Worm (Caenorhabditis elegans): ENCODE data around the gene ddx-15.
A peak's percentile ranks its signal among the peaks of the same experiment; 100 is the strongest.

Gene ddx-15

DNA sequence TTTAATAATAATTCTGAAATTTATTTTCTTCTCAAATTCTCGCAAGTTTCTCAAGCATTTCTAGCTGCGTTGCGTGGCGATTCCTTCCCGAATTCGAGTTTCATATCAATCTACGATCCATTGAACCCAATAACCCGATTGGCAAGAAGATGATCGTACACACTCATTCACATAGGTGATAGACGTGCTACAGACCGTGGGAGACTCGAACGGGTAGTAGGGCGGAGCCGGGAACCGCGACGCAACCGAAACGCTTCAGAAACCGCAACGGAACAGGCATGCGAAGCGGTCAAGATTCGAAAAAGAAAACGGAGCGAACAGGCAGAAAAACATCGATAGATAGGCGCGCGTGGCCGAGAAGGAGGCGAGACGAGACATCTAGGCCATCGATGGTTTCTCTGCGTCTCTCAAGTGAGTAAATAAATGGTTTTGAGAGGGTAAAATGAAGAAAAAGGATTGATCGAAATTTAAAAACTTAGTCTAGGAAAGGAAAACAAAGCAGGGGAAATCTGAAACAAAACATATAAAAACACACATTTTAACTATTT is 12.0 kb upstream of the ddx-15 start, which contains the start of gene madf-11:
Gene madf-11 (minus strand): TSS at position 51 of the 548 bp plus-strand sequence.
- TF ChIP-seq ztf-23 (GFP tag; IDR thresholded peaks at IDR 0.05) (peak; percentile 45; the same call in 1 of the 2 replicates), tab-1 (GFP tag; IDR thresholded peaks at IDR 0.05) (no peak), T22C8.4 (GFP tag; IDR thresholded peaks at IDR 0.05) (no peak), cog-1 (tag; optimal IDR thresholded peaks at IDR 0.05) (peak; percentile 35), med-1 (GFP tag; optimal IDR thresholded peaks at IDR 0.05; ENCODE audit: insufficient read depth) (no peak), ref-1 (GFP tag; conservative IDR thresholded peaks at IDR 0.05) (no peak), klf-2 (GFP tag; conservative IDR thresholded peaks at IDR 0.05) (no peak), ztf-29 (GFP tag; IDR thresholded peaks at IDR 0.05) (0 out of 2 replicates have a peak, but pooled peaks have one; percentile 10), flt-1 (GFP tag; IDR thresholded peaks at IDR 0.05) (peak; percentile 56)

DNA sequence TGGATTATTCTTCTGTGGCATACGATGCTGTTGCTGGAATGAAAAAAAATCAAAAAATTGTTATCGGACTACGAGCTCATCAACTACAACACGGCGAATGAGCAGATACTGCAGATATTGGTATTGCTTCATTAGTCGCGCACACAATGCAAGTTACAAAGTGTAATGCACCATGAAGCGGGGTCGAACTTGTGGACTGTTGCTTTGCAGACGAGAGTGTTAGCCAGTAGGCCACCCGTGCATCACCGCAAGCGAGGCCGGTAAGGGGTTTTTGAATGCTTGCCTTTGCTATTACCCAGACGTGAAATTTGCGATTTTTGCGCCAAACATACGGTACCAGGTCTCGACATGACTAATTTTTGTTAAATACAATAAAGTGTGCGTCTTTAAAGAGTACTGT is 10.5 kb upstream of the ddx-15 start:
- TF ChIP-seq T22C8.4 (GFP tag; IDR thresholded peaks at IDR 0.05) (peak; percentile 89), med-1 (GFP tag; optimal IDR thresholded peaks at IDR 0.05; ENCODE audit: insufficient read depth) (peak; percentile 87), ztf-23 (GFP tag; IDR thresholded peaks at IDR 0.05) (peak; percentile 95), klf-2 (GFP tag; conservative IDR thresholded peaks at IDR 0.05) (peak; percentile 85), ref-1 (GFP tag; conservative IDR thresholded peaks at IDR 0.05) (peak; percentile 94), tab-1 (GFP tag; IDR thresholded peaks at IDR 0.05) (peak; percentile 97), flt-1 (GFP tag; IDR thresholded peaks at IDR 0.05) (peak; percentile 98), ztf-29 (GFP tag; IDR thresholded peaks at IDR 0.05) (peak; percentile 97), cog-1 (tag; optimal IDR thresholded peaks at IDR 0.05) (peak; percentile 89)

DNA sequence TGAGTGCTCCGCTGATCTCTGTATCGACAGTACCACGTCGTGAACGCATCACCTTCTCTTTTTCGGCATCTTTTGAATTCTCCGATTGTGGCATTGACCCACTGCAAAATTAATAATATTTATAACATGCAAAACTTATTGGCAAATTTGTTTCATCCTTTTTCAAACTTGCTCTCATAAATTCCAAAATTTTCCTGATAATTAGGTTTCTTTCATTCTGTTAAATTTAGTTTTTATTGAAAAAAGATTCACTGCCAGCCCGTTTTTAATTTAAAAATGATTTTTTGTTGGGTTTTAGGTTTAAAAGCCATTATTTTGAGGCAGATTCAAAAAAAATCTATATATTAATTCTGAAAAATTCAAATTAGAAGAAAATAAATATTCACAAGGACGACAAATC is 8.4 kb upstream of the ddx-15 start, which contains the start of gene wdr-37:
Gene wdr-37 (minus strand): TSS at position 101 of the 400 bp plus-strand sequence.
- no peak for TF ChIP-seq flt-1 (GFP tag; IDR thresholded peaks at IDR 0.05)
- no peak for TF ChIP-seq klf-2 (GFP tag; conservative IDR thresholded peaks at IDR 0.05)
- no peak for TF ChIP-seq ztf-29 (GFP tag; IDR thresholded peaks at IDR 0.05)
- no peak for TF ChIP-seq ztf-23 (GFP tag; IDR thresholded peaks at IDR 0.05)
- TF ChIP-seq T22C8.4 (GFP tag; IDR thresholded peaks at IDR 0.05): no peak
- TF ChIP-seq ref-1 (GFP tag; conservative IDR thresholded peaks at IDR 0.05): no peak
- TF ChIP-seq tab-1 (GFP tag; IDR thresholded peaks at IDR 0.05): no peak
- no peak for TF ChIP-seq med-1 (GFP tag; optimal IDR thresholded peaks at IDR 0.05; ENCODE audit: insufficient read depth)
- TF ChIP-seq cog-1 (tag; optimal IDR thresholded peaks at IDR 0.05): no peak

DNA sequence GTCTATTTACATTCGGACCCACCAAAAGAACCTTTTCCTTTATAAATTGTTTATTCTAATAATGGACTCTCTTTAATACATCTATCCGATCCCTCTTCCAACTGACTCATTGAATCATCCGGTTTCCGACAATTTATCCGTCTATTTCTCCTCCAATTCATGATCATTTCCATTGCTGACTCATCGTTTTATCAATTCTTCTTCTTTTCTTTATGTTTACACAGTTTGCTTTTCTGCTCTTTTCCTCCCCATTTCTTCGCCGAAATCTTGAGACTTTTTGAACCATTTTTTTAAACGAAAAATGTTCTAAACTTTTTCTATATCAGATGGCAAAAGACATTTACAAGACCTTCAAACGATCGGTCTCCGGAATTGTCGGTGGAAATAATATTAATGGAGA is 3.9 kb upstream of the ddx-15 start, which contains the start of gene ced-6:
Gene ced-6 (plus strand): TSS at position 327 of the 400 bp plus-strand sequence.
- TF ChIP-seq ztf-23 (GFP tag; IDR thresholded peaks at IDR 0.05) (no peak), flt-1 (GFP tag; IDR thresholded peaks at IDR 0.05) (no peak), ztf-29 (GFP tag; IDR thresholded peaks at IDR 0.05) (no peak), tab-1 (GFP tag; IDR thresholded peaks at IDR 0.05) (no peak), T22C8.4 (GFP tag; IDR thresholded peaks at IDR 0.05) (no peak), cog-1 (tag; optimal IDR thresholded peaks at IDR 0.05) (no peak), ref-1 (GFP tag; conservative IDR thresholded peaks at IDR 0.05) (no peak), med-1 (GFP tag; optimal IDR thresholded peaks at IDR 0.05; ENCODE audit: insufficient read depth) (no peak)

DNA sequence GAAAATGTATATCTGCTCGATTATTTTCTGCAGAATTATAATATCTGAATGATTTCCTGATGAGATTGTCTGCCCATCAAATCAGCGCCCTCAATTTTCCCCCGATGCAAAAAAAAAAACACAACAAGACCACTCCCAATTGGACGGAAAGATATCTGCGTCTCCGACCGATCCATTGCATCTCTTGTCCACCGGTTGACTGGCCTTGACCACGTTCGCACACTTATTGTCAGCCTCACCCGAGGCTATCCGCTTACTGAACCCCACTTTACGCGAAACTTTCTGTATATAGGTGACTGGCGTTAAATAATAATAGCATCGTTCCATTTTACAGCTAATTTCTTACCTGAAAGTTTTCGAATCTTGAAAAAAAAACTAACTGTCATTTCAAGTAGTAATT is 2.8 kb upstream of the ddx-15 start:
- TF ChIP-seq flt-1 (GFP tag; IDR thresholded peaks at IDR 0.05): no peak
- no peak for TF ChIP-seq med-1 (GFP tag; optimal IDR thresholded peaks at IDR 0.05; ENCODE audit: insufficient read depth)
- no peak for TF ChIP-seq T22C8.4 (GFP tag; IDR thresholded peaks at IDR 0.05)
- no peak for TF ChIP-seq tab-1 (GFP tag; IDR thresholded peaks at IDR 0.05)
- TF ChIP-seq cog-1 (tag; optimal IDR thresholded peaks at IDR 0.05): no peak
- no peak for TF ChIP-seq ref-1 (GFP tag; conservative IDR thresholded peaks at IDR 0.05)
- TF ChIP-seq ztf-29 (GFP tag; IDR thresholded peaks at IDR 0.05): no peak
- TF ChIP-seq klf-2 (GFP tag; conservative IDR thresholded peaks at IDR 0.05): no peak
- TF ChIP-seq ztf-23 (GFP tag; IDR thresholded peaks at IDR 0.05): no peak

DNA sequence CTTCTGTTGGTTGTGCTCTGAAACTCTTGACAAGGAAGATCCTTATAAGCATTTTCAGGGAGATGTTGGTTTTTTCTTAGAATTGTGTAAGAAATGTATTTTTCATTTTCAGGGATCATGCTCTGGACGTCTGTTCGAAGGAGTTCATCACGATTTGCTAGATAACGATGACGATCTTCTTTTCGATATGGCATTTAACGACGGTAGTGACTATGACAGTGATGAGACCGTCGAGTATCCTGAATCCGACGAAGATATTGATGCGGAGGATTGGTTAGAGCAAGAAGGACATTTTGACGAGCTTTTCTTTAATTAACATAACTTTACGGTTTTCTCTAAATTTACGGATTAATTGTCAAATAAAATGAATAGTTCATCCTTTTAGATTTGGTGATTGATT is 2.8 kb downstream of the ddx-15 start:
- no peak for TF ChIP-seq tab-1 (GFP tag; IDR thresholded peaks at IDR 0.05)
- TF ChIP-seq ref-1 (GFP tag; conservative IDR thresholded peaks at IDR 0.05): no peak
- TF ChIP-seq ztf-29 (GFP tag; IDR thresholded peaks at IDR 0.05): no peak
- TF ChIP-seq T22C8.4 (GFP tag; IDR thresholded peaks at IDR 0.05): no peak
- TF ChIP-seq cog-1 (tag; optimal IDR thresholded peaks at IDR 0.05): no peak
- no peak for TF ChIP-seq flt-1 (GFP tag; IDR thresholded peaks at IDR 0.05)
- TF ChIP-seq klf-2 (GFP tag; conservative IDR thresholded peaks at IDR 0.05): no peak
- TF ChIP-seq ztf-23 (GFP tag; IDR thresholded peaks at IDR 0.05): no peak
- TF ChIP-seq med-1 (GFP tag; optimal IDR thresholded peaks at IDR 0.05; ENCODE audit: insufficient read depth): no peak

DNA sequence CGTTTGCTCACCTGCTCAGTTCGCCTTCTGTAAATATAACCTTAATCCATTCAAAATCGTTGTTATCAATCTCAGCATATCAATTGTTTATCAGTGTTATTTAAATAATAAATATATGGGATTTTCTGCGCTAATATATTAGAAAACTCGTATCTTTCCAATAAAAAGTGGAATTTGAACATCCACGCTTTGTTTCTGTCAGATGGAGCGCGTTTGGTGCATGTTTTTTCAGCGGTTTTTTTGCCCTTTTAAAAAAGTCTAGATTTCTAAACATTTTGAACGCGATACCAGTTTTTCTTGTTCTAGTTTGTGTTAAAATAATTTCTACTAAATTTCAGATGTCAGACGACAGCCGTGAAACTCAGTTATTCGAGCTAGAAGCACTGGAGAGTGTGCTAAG is 4.6 kb downstream of the ddx-15 start, which contains the start of gene F56D2.2:
Gene F56D2.2 (plus strand): TSS at position 339 of the 400 bp plus-strand sequence.
- TF ChIP-seq T22C8.4 (GFP tag; IDR thresholded peaks at IDR 0.05) (no peak), flt-1 (GFP tag; IDR thresholded peaks at IDR 0.05) (0 out of 2 replicates have a peak, but pooled peaks have one; percentile 44)

DNA sequence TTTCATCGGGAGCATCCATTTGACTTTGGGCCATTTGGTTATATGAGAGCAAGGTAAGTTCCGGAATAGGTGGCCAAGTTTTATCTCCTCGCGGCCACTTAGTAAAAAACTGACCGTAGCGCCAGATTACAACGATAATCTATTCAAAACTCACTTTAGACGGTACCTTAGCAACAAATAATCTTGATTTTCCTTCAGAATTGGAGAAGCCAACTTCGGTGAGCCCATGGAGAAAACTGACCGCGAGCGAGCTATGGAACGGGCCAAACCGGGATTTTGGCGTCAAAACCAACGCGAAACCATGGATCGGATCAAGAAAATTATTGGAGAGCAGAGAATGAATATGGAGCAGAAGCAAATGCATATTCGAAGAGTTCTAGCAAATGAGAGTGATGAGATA is 5.8 kb downstream of the ddx-15 start:
- TF ChIP-seq ztf-23 (GFP tag; IDR thresholded peaks at IDR 0.05): no peak
- no peak for TF ChIP-seq med-1 (GFP tag; optimal IDR thresholded peaks at IDR 0.05; ENCODE audit: insufficient read depth)
- TF ChIP-seq cog-1 (tag; optimal IDR thresholded peaks at IDR 0.05): no peak
- no peak for TF ChIP-seq flt-1 (GFP tag; IDR thresholded peaks at IDR 0.05)
- no peak for TF ChIP-seq T22C8.4 (GFP tag; IDR thresholded peaks at IDR 0.05)
- no peak for TF ChIP-seq ztf-29 (GFP tag; IDR thresholded peaks at IDR 0.05)
- TF ChIP-seq ref-1 (GFP tag; conservative IDR thresholded peaks at IDR 0.05): no peak
- no peak for TF ChIP-seq klf-2 (GFP tag; conservative IDR thresholded peaks at IDR 0.05)
- TF ChIP-seq tab-1 (GFP tag; IDR thresholded peaks at IDR 0.05): no peak

DNA sequence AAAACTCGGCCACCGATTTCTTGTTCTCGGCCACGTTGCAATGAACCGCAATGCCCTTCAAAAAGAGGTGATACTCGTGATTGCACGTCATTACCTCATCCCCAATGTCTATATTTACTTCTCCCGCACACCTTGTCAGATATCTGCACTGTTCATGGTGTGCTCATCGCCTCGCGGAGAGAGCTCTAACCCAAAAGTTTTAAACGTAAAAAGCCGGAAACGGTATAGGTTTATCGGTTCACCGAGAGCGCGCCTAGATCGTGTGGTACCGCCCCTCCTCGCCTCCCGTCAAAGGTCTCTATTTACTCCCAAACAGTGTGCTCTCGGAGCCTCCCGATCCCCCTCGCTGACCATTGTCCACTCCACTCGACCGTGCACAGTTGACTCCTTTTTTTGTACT is 6.9 kb downstream of the ddx-15 start, which contains the start of gene F56D2.3:
Gene F56D2.3 (plus strand): TSS at position 301 of the 400 bp plus-strand sequence.
- TF ChIP-seq T22C8.4 (GFP tag; IDR thresholded peaks at IDR 0.05) (no peak), med-1 (GFP tag; optimal IDR thresholded peaks at IDR 0.05; ENCODE audit: insufficient read depth) (no peak), cog-1 (tag; optimal IDR thresholded peaks at IDR 0.05) (no peak), flt-1 (GFP tag; IDR thresholded peaks at IDR 0.05) (no peak), klf-2 (GFP tag; conservative IDR thresholded peaks at IDR 0.05) (no peak), ztf-29 (GFP tag; IDR thresholded peaks at IDR 0.05) (no peak), ztf-23 (GFP tag; IDR thresholded peaks at IDR 0.05) (no peak)
